Worm (Caenorhabditis elegans) whole organism, L4 larva: Measurements from ENCODE around the gene C18H7.7.

Source experiments
- F44E2.7 ChIP-seq: fragments of 200-800 bp; sonication (Bioruptor generic); IDR thresholded peaks from 2 replicates; pipeline ENCODE4 v2.1.2; 2022; ENCODE audit warnings: missing genetic modification characterization, missing compliant biosample characterization
- T20F7.1 ChIP-seq: fragments of 200-800 bp; sonication (Bioruptor generic); optimal IDR thresholded peaks from 2 replicates; lab custom pipeline; 2018; ENCODE audit warnings: mild to moderate bottlenecking, missing genetic modification characterization, missing compliant biosample characterization
- Y105C5A.15 ChIP-seq: fragments of 200-800 bp; sonication (Bioruptor generic); IDR thresholded peaks from 2 replicates; pipeline ENCODE4 v1.3.6; 2022; ENCODE audit warnings: missing genetic modification characterization, missing compliant biosample characterization
- Y48G9A.11 ChIP-seq: fragments of 200-800 bp; sonication (Bioruptor generic); IDR thresholded peaks from 2 replicates; pipeline ENCODE4 v1.3.6; 2022; ENCODE audit warnings: missing genetic modification reagents, missing genetic modification characterization, missing compliant biosample characterization
- Y75B8A.6 ChIP-seq: fragments of 200-800 bp; sonication (Bioruptor generic); IDR thresholded peaks from 2 replicates; pipeline ENCODE4 v1.3.6; 2022; ENCODE audit warnings: missing genetic modification reagents, missing genetic modification characterization, missing compliant biosample characterization
- ZK337.2 ChIP-seq: fragments of 200-800 bp; sonication (Bioruptor generic); IDR thresholded peaks from 2 replicates; pipeline ENCODE4 v1.3.6; 2022; ENCODE audit warnings: missing genetic modification reagents, missing genetic modification characterization, missing compliant biosample characterization
- aha-1 ChIP-seq: fragments of 150-350 bp; peaks from one replicate; lab custom pipeline; 2014; ENCODE audit warnings: missing biosample characterization, missing genetic modification characterization
- aly-2 ChIP-seq: sonication (generic microtip); optimal IDR thresholded peaks from 2 replicates; lab custom pipeline; 2018; ENCODE audit warnings: missing biosample characterization, missing genetic modification characterization
- arid-1 ChIP-seq: fragments of 200-800 bp; sonication (Bioruptor generic); conservative IDR thresholded peaks from 2 replicates; pipeline ENCODE4 v1.3.6; 2022; ENCODE audit warnings: missing genetic modification reagents, missing genetic modification characterization, missing compliant biosample characterization
- attf-4 ChIP-seq: sonication (generic microtip); optimal IDR thresholded peaks from 3 replicates; lab custom pipeline; 2017; ENCODE audit warnings: missing biosample characterization, missing genetic modification characterization
- ceh-20 ChIP-seq: fragments of 200-800 bp; sonication (Bioruptor generic); IDR thresholded peaks from 2 replicates; pipeline ENCODE4 v1.3.6; 2022; ENCODE audit warnings: missing genetic modification reagents, missing genetic modification characterization, missing compliant biosample characterization
- ceh-28 ChIP-seq: fragments of 150-350 bp; optimal IDR thresholded peaks from 2 replicates; lab custom pipeline; 2014; ENCODE audit warnings: missing biosample characterization, missing genetic modification reagents, missing genetic modification characterization
- cey-2 ChIP-seq: sonication (generic microtip); optimal IDR thresholded peaks from 3 replicates; lab custom pipeline; 2017; ENCODE audit warnings: missing genetic modification characterization, mild to moderate bottlenecking, missing compliant biosample characterization, antibody characterized with exemption, borderline replicate concordance; ENCODE audit not compliant: insufficient read depth
- ctbp-1 ChIP-seq: fragments of 200-800 bp; sonication (Bioruptor generic); IDR thresholded peaks from 2 replicates; pipeline ENCODE4 v1.3.6; 2022; ENCODE audit warnings: missing genetic modification reagents, missing genetic modification characterization, missing compliant biosample characterization
- daf-16 ChIP-seq, 3 experiments: sonication (generic microtip); optimal IDR thresholded peaks; 2 replicates each; lab custom pipeline; 2016 to 2017; ENCODE audit warnings: missing genetic modification characterization in 3 of 3, missing genetic modification reagents in 3 of 3, mild to moderate bottlenecking in 2 of 3, missing compliant biosample characterization in 2 of 3, missing biosample characterization in 1 of 3, moderate library complexity in 1 of 3
- dmd-9 ChIP-seq: fragments of 200-800 bp; sonication (Bioruptor generic); IDR thresholded peaks from 2 replicates; pipeline ENCODE4 v1.3.6; 2022; ENCODE audit warnings: missing genetic modification reagents, missing genetic modification characterization, missing compliant biosample characterization
- dpl-1 ChIP-seq: fragments of 150-350 bp; optimal IDR thresholded peaks from 2 replicates; lab custom pipeline; 2014; ENCODE audit warnings: missing biosample characterization, missing genetic modification reagents, missing genetic modification characterization
- duxl-1 ChIP-seq: sonication (generic microtip); optimal IDR thresholded peaks from 2 replicates; lab custom pipeline; 2016; ENCODE audit warnings: mild to moderate bottlenecking, missing genetic modification characterization, moderate library complexity, missing compliant biosample characterization; ENCODE audit not compliant: poor library complexity
- egl-27 ChIP-seq: sonication (generic microtip); optimal IDR thresholded peaks from 3 replicates; lab custom pipeline; 2017; ENCODE audit warnings: missing biosample characterization, missing genetic modification reagents, missing genetic modification characterization
- egl-43 ChIP-seq: fragments of 200-800 bp; sonication (Bioruptor generic); IDR thresholded peaks from 2 replicates; pipeline ENCODE4 v1.3.6; 2022; ENCODE audit warnings: missing genetic modification reagents, missing genetic modification characterization, missing compliant biosample characterization
- fos-1 ChIP-seq: fragments of 150-350 bp; optimal IDR thresholded peaks from 2 replicates; lab custom pipeline; 2014; ENCODE audit warnings: missing biosample characterization, missing genetic modification characterization
- hif-1 ChIP-seq, 2 experiments: sonication (generic microtip); optimal IDR thresholded peaks; 2 replicates each; lab custom pipeline; 2016 to 2017; ENCODE audit warnings: missing compliant biosample characterization in 2 of 2, missing genetic modification characterization in 2 of 2, missing genetic modification reagents in 2 of 2, missing genotype in 2 of 2, mild to moderate bottlenecking in 1 of 2
- jun-1 ChIP-seq: fragments of 150-350 bp; optimal IDR thresholded peaks from 2 replicates; lab custom pipeline; 2014; ENCODE audit warnings: missing biosample characterization, missing genetic modification reagents, missing genetic modification characterization
- lim-7 ChIP-seq: fragments of 200-800 bp; sonication (Bioruptor generic); IDR thresholded peaks from 2 replicates; pipeline ENCODE4 v1.3.6; 2022; ENCODE audit warnings: missing genetic modification characterization, missing compliant biosample characterization
- lin-29 ChIP-seq: fragments of 200-800 bp; sonication (Bioruptor generic); IDR thresholded peaks from 2 replicates; pipeline ENCODE4 v1.3.6; 2022; ENCODE audit warnings: missing genetic modification reagents, missing genetic modification characterization, missing compliant biosample characterization
- lir-3 ChIP-seq: sonication (generic microtip); optimal IDR thresholded peaks from 2 replicates; lab custom pipeline; 2016; ENCODE audit warnings: mild to moderate bottlenecking, missing genetic modification characterization, missing compliant biosample characterization
- mxl-2 ChIP-seq: fragments of 200-800 bp; sonication (Bioruptor generic); conservative IDR thresholded peaks from 2 replicates; pipeline ENCODE4 v1.3.6; 2022; ENCODE audit warnings: missing genetic modification reagents, missing genetic modification characterization, missing compliant biosample characterization
- nhr-10 ChIP-seq: fragments of 150-350 bp; optimal IDR thresholded peaks from 2 replicates; lab custom pipeline; 2014; ENCODE audit warnings: missing biosample characterization, missing genetic modification characterization
- nhr-11 ChIP-seq: fragments of 150-350 bp; optimal IDR thresholded peaks from 2 replicates; lab custom pipeline; 2014; ENCODE audit warnings: missing biosample characterization, missing genetic modification characterization
- nhr-28 ChIP-seq: fragments of 150-350 bp; optimal IDR thresholded peaks from 2 replicates; lab custom pipeline; 2014; ENCODE audit warnings: missing biosample characterization, missing genetic modification characterization
- nhr-41 ChIP-seq: fragments of 200-800 bp; sonication (Bioruptor generic); IDR thresholded peaks from 2 replicates; pipeline ENCODE4 v1.3.6; 2022; ENCODE audit warnings: missing genetic modification reagents, missing genetic modification characterization, missing compliant biosample characterization
- nhr-42 ChIP-seq: fragments of 200-800 bp; sonication (Bioruptor generic); IDR thresholded peaks from 2 replicates; pipeline ENCODE4 v1.3.6; 2022; ENCODE audit warnings: missing genetic modification characterization, missing compliant biosample characterization
- nhr-76 ChIP-seq: fragments of 150-350 bp; optimal IDR thresholded peaks from 2 replicates; lab custom pipeline; 2014; ENCODE audit warnings: missing biosample characterization, missing genetic modification characterization
- php-3 ChIP-seq: fragments of 200-800 bp; sonication (Bioruptor generic); IDR thresholded peaks from 2 replicates; pipeline ENCODE4 v1.3.6; 2022; ENCODE audit warnings: missing genetic modification reagents, missing genetic modification characterization, missing compliant biosample characterization
- sdz-12 ChIP-seq: fragments of 200-800 bp; sonication (Bioruptor generic); optimal IDR thresholded peaks from 2 replicates; lab custom pipeline; 2018; ENCODE audit warnings: mild to moderate bottlenecking, missing genetic modification characterization, missing compliant biosample characterization
- set-16 ChIP-seq: fragments of 200-800 bp; sonication (Bioruptor generic); IDR thresholded peaks from 2 replicates; pipeline ENCODE4 v1.3.6; 2022; ENCODE audit warnings: missing genetic modification reagents, missing genetic modification characterization, missing compliant biosample characterization
- skn-1 ChIP-seq: fragments of 150-350 bp; optimal IDR thresholded peaks from 2 replicates; lab custom pipeline; 2014; ENCODE audit warnings: missing biosample characterization, missing genetic modification characterization
- unc-39 ChIP-seq: sonication (generic microtip); optimal IDR thresholded peaks from 2 replicates; lab custom pipeline; 2017; ENCODE audit warnings: missing biosample characterization, missing genetic modification characterization
- unc-62 ChIP-seq, 3 experiments: fragments of 150-350 bp in 1 of 3; sonication (generic microtip); optimal IDR thresholded peaks in 2 of 3; peaks in 1 of 3; 1 replicate in 1 of 3; 2 replicates in 2 of 3; lab custom pipeline; 2014 to 2017; ENCODE audit warnings: missing biosample characterization in 3 of 3, missing genetic modification characterization in 3 of 3, missing genetic modification reagents in 3 of 3, missing genotype in 1 of 3
- zag-1 ChIP-seq: fragments of 150-350 bp; optimal IDR thresholded peaks from 2 replicates; lab custom pipeline; 2014; ENCODE audit warnings: missing biosample characterization, missing genetic modification characterization
- zfp-3 ChIP-seq: fragments of 200-800 bp; sonication (Bioruptor generic); conservative IDR thresholded peaks from 2 replicates; pipeline ENCODE4 v1.3.6; 2022; ENCODE audit warnings: missing genetic modification reagents, missing genetic modification characterization, missing compliant biosample characterization

The C18H7.7 gene

ce11 chrIV:601595-601994, 5.4 kb upstream of the C18H7.7 start, which contains the start of gene srt-59:
Gene srt-59 (minus strand): TSS chrIV:601695.
- TF ChIP-seq jun-1 (tag; lab: Kevin White, UChicago) (no peak), nhr-10 (tag; lab: Kevin White, UChicago) (no peak), mxl-2 (GFP tag; lab: Robert Waterston, UW) (no peak), ctbp-1 (GFP tag; lab: Robert Waterston, UW) (no peak), T20F7.1 (no peak), arid-1 (GFP tag; lab: Robert Waterston, UW) (no peak), nhr-11 (tag; lab: Kevin White, UChicago) (no peak), lim-7 (GFP tag; lab: Robert Waterston, UW) (no peak), nhr-76 (no peak), ZK337.2 (GFP tag; lab: Robert Waterston, UW) (no peak), cey-2 (no peak), hif-1 (tag; optimal IDR thresholded peaks at IDR 0.05; lab: Kevin White, UChicago) (no peak), nhr-42 (GFP tag; lab: Robert Waterston, UW) (no peak), daf-16 (GFP tag; optimal IDR thresholded peaks at IDR 0.05; lab: Kevin White, UChicago) (no peak), daf-16 (tag; optimal IDR thresholded peaks at IDR 0.05; lab: Kevin White, UChicago) (no peak), nhr-41 (no peak), ceh-20 (GFP tag; lab: Robert Waterston, UW) (no peak), attf-4 (tag; lab: Kevin White, UChicago) (no peak), duxl-1 (no peak), fos-1 (tag; lab: Kevin White, UChicago) (no peak), unc-62 (GFP tag; optimal IDR thresholded peaks at IDR 0.05 in 1 of 2; lab: Kevin White, UChicago) (no peak), unc-62 (tag; optimal IDR thresholded peaks at IDR 0.05; lab: Kevin White, UChicago) (no peak)

- TF ChIP-seq ceh-28 (tag; lab: Kevin White, UChicago) (no peak), zfp-3 (no peak), set-16 (GFP tag; lab: Robert Waterston, UW) (peak; percentile 69), aha-1 (tag; lab: Kevin White, UChicago) (peak; percentile 92), sdz-12 (no peak), php-3 (no peak)
These were observed 1.4 kb downstream of the C18H7.7 start for ce11 chrIV:594840-595239.

- no peak for TF ChIP-seq ctbp-1 (GFP tag; lab: Robert Waterston, UW)
- no peak for TF ChIP-seq lin-29 (GFP tag; lab: Robert Waterston, UW)
These were observed 3.2 kb downstream of the C18H7.7 start, which contains the start of gene C18H7.4 for ce11 chrIV:593029-593428. Gene C18H7.4 (plus strand): TSS chrIV:593329.

- no peak for TF ChIP-seq dpl-1 (GFP tag; lab: Kevin White, UChicago)
- TF ChIP-seq nhr-11 (tag; lab: Kevin White, UChicago), result no peak
- TF ChIP-seq unc-39, result no peak
- TF ChIP-seq set-16 (GFP tag; lab: Robert Waterston, UW), result 0 out of 2 replicates have a peak, but pooled peaks have one; percentile 7
- no peak for TF ChIP-seq dmd-9 (GFP tag; lab: Robert Waterston, UW)
- TF ChIP-seq skn-1 (tag; lab: Kevin White, UChicago), result no peak
These were observed 3.8 kb downstream of the C18H7.7 start, which contains the start of gene C18H7.6 for ce11 chrIV:592382-592781. Gene C18H7.6 (minus strand): TSS chrIV:592485.

DNA sequence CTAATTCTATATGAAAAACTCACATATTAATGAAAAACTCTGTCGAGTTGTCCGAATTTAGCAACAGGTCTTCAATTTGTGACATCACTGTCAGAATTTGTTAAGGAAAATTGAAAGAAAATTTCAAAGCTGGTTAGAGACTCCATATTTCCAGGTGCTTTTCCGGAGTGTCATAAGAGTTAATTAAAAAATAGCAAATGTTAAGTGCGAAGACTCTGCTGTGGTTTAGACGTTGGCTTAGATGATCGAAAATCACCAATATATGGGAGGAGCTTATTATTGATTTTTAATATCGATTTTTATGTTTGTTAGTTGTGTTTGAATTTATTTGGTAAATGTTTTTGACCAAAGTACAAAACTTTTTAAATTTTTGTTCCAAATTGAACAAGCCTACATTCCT, 8.5 kb downstream of the C18H7.7 start, which contains the start of gene C18H7.12:
Gene C18H7.12, minus strand, starts transcription at position 101 of the 400 bp plus-strand sequence.
- TF ChIP-seq dpl-1 (GFP tag; lab: Kevin White, UChicago), result no peak
- TF ChIP-seq aly-2 (tag; lab: Kevin White, UChicago), result no peak
- no peak for TF ChIP-seq ceh-20 (GFP tag; lab: Robert Waterston, UW)
- TF ChIP-seq Y105C5A.15 (GFP tag; lab: Robert Waterston, UW), result no peak
- no peak for TF ChIP-seq egl-43
- no peak for TF ChIP-seq lir-3
- TF ChIP-seq Y48G9A.11 (GFP tag; lab: Robert Waterston, UW), result no peak
- TF ChIP-seq nhr-42 (GFP tag; lab: Robert Waterston, UW), result no peak
- no peak for TF ChIP-seq dmd-9 (GFP tag; lab: Robert Waterston, UW)
- TF ChIP-seq ctbp-1 (GFP tag; lab: Robert Waterston, UW), result no peak
- no peak for TF ChIP-seq F44E2.7 (GFP tag; lab: Robert Waterston, UW)
- TF ChIP-seq Y75B8A.6 (GFP tag; lab: Robert Waterston, UW), result no peak
- no peak for TF ChIP-seq zag-1
- TF ChIP-seq daf-16 (GFP tag; optimal IDR thresholded peaks at IDR 0.05; lab: Kevin White, UChicago), result no peak
- no peak for TF ChIP-seq daf-16 (tag; optimal IDR thresholded peaks at IDR 0.05; lab: Kevin White, UChicago)
- no peak for TF ChIP-seq egl-27
- no peak for TF ChIP-seq nhr-28 (tag; lab: Kevin White, UChicago)
- TF ChIP-seq aha-1 (tag; lab: Kevin White, UChicago), result no peak
